Fruit fly (Drosophila melanogaster): Measurements from ENCODE around the gene nkd.

- TF ChIP-seq CG5245 (GFP tag; optimal IDR thresholded peaks at IDR 0.05), result no peak
- no peak for TF ChIP-seq shn (GFP tag; optimal IDR thresholded peaks at IDR 0.05)
- TF ChIP-seq Myb (GFP tag; optimal IDR thresholded peaks at IDR 0.05), result no peak
- no peak for TF ChIP-seq CG12236 (GFP tag; optimal IDR thresholded peaks at IDR 0.05)
- TF ChIP-seq CG14710 (tag; optimal IDR thresholded peaks at IDR 0.05), result no peak
- TF ChIP-seq CG9437 (GFP tag; optimal IDR thresholded peaks at IDR 0.05), result no peak
- no peak for TF ChIP-seq CG13775 (GFP tag; optimal IDR thresholded peaks at IDR 0.05)
- no peak for TF ChIP-seq her (GFP tag; optimal IDR thresholded peaks at IDR 0.05)
- no peak for TF ChIP-seq zen2 (GFP tag; IDR thresholded peaks at IDR 0.05; ENCODE audit: partially characterized antibody)
Observed at dm6 chr3L:19073029-19073908, 28.0 kb upstream of the nkd start.
